Worm (Caenorhabditis elegans) whole organism, L1 larva: Measurements from ENCODE around the gene C25H3.7.
A peak's percentile ranks its signal among the peaks of the same experiment; 100 is the strongest.

Experiments used
- ama-1 ChIP-seq: fragments of 150-350 bp; optimal IDR thresholded peaks from 2 replicates; lab custom pipeline; 2014
- dpl-1 ChIP-seq, 3 experiments: fragments of 150-350 bp in 2 of 3; sonication (generic microtip) in 1 of 3; optimal IDR thresholded peaks; 2 replicates each; lab custom pipeline; 2014 to 2017; ENCODE audit warnings: missing biosample characterization in 3 of 3, missing genetic modification characterization in 3 of 3, missing genetic modification reagents in 3 of 3
- efl-1 ChIP-seq, 4 experiments: fragments of 150-350 bp; optimal IDR thresholded peaks in 3 of 4; peaks in 1 of 4; 1 replicate in 1 of 4; 2 replicates in 3 of 4; lab custom pipeline; 2014; ENCODE audit warnings: missing biosample characterization in 2 of 4, missing genetic modification characterization in 2 of 4, missing genetic modification reagents in 2 of 4
- efl-3 ChIP-seq: fragments of 200-800 bp; sonication (Bioruptor generic); optimal IDR thresholded peaks from 2 replicates; lab custom pipeline; 2018; ENCODE audit warnings: mild to moderate bottlenecking, missing genetic modification characterization, missing compliant biosample characterization
- elt-3 ChIP-seq, 6 experiments: fragments of 150-350 bp in 1 of 6; sonication (generic microtip); optimal IDR thresholded peaks; 2 replicates each; lab custom pipeline; 2017 to 2018; ENCODE audit warnings: missing biosample characterization in 6 of 6, missing genetic modification characterization in 6 of 6, inconsistent platforms in 1 of 6
- lin-35 ChIP-seq, 2 experiments: fragments of 150-350 bp; optimal IDR thresholded peaks; 2 replicates each; lab custom pipeline; 2014; ENCODE audit warnings: missing biosample characterization in 2 of 2, missing genetic modification characterization in 2 of 2, missing genetic modification reagents in 2 of 2
- mef-2 ChIP-seq: fragments of 150-350 bp; optimal IDR thresholded peaks from 2 replicates; lab custom pipeline; 2014; ENCODE audit warnings: missing biosample characterization, missing genetic modification characterization
- mep-1 ChIP-seq: fragments of 150-350 bp; optimal IDR thresholded peaks from 2 replicates; lab custom pipeline; 2014; ENCODE audit warnings: missing biosample characterization, missing genetic modification characterization
- nhr-237 ChIP-seq: fragments of 150-350 bp; optimal IDR thresholded peaks from 2 replicates; lab custom pipeline; 2014; ENCODE audit warnings: missing biosample characterization, missing genetic modification characterization
- nhr-77 ChIP-seq: fragments of 150-350 bp; optimal IDR thresholded peaks from 2 replicates; lab custom pipeline; 2014; ENCODE audit warnings: missing biosample characterization, missing genetic modification characterization
- snpc-4 ChIP-seq: fragments of 150-350 bp; optimal IDR thresholded peaks from 2 replicates; lab custom pipeline; 2014; ENCODE audit warnings: missing biosample characterization, missing genetic modification characterization
- unc-130 ChIP-seq: fragments of 150-350 bp; optimal IDR thresholded peaks from 2 replicates; lab custom pipeline; 2017; ENCODE audit warnings: missing biosample characterization, missing genetic modification characterization, inconsistent platforms
- unc-62 ChIP-seq: fragments of 150-350 bp; optimal IDR thresholded peaks from 2 replicates; lab custom pipeline; 2014; ENCODE audit warnings: missing biosample characterization, missing genetic modification reagents, missing genetic modification characterization
- ztf-11 ChIP-seq, 2 experiments: sonication (generic microtip); optimal IDR thresholded peaks; 2 replicates each; lab custom pipeline; 2016 to 2017; ENCODE audit warnings: missing genetic modification characterization in 2 of 2, missing biosample characterization in 1 of 2, missing compliant biosample characterization in 1 of 2

- TF ChIP-seq nhr-237 (tag; lab: Kevin White, UChicago) (no peak), snpc-4 (no peak), unc-130 (tag; lab: Kevin White, UChicago) (no peak), efl-3 (GFP tag; lab: Kevin White, UChicago) (no peak), ama-1 (no peak), dpl-1 (GFP tag; optimal IDR thresholded peaks at IDR 0.05; lab: Kevin White, UChicago) (peak in 1 of 3 experiments; percentile 30), elt-3 (tag; optimal IDR thresholded peaks at IDR 0.05; lab: Kevin White, UChicago) (no peak), nhr-77 (tag; lab: Kevin White, UChicago) (no peak), ztf-11 (tag; optimal IDR thresholded peaks at IDR 0.05; lab: Kevin White, UChicago) (no peak), mep-1 (no peak), mef-2 (no peak), lin-35 (GFP tag; optimal IDR thresholded peaks at IDR 0.05; lab: Kevin White, UChicago) (peak in 1 of 2 experiments; percentile 5), efl-1 (optimal IDR thresholded peaks at IDR 0.05; lab: Kevin White, UChicago) (no peak), efl-1 (GFP tag; optimal IDR thresholded peaks at IDR 0.05 in 1 of 2; lab: Kevin White, UChicago) (peak in 1 of 2 experiments; percentile 54), unc-62 (GFP tag; lab: Kevin White, UChicago) (no peak)
Observed at ce11 chrII:5633453-5633852, 35.3 kb downstream of the C25H3.7 start.
